Worm (Caenorhabditis elegans) whole organism, L1 larva: ENCODE data around the gene T24E12.3.

Source experiments
- ceh-8 ChIP-seq: fragments of 200-800 bp; sonication (Bioruptor generic); optimal IDR thresholded peaks from 2 replicates; lab custom pipeline; 2018; ENCODE audit warnings: mild to moderate bottlenecking, missing genetic modification characterization, moderate library complexity, missing compliant biosample characterization
- egl-27 ChIP-seq, 2 experiments: fragments of 150-350 bp in 1 of 2; sonication (generic microtip); optimal IDR thresholded peaks; 3 replicates each; lab custom pipeline; 2017 to 2018; ENCODE audit warnings: missing biosample characterization in 2 of 2, missing genetic modification characterization in 2 of 2, missing genetic modification reagents in 2 of 2
- lin-13 ChIP-seq: fragments of 150-350 bp; optimal IDR thresholded peaks from 2 replicates; lab custom pipeline; 2014; ENCODE audit warnings: missing biosample characterization, missing genetic modification reagents, missing genetic modification characterization
- lin-39 ChIP-seq: fragments of 150-350 bp; optimal IDR thresholded peaks from 2 replicates; lab custom pipeline; 2014; ENCODE audit warnings: missing biosample characterization, missing genetic modification reagents, missing genetic modification characterization
- nhr-47 ChIP-seq: sonication (generic microtip); optimal IDR thresholded peaks from 2 replicates; lab custom pipeline; 2016; ENCODE audit warnings: mild to moderate bottlenecking, missing genetic modification characterization, moderate library complexity, missing compliant biosample characterization
- skn-1 ChIP-seq: fragments of 150-350 bp; optimal IDR thresholded peaks from 2 replicates; lab custom pipeline; 2014; ENCODE audit warnings: missing biosample characterization, missing genetic modification characterization
- unc-62 ChIP-seq: fragments of 150-350 bp; optimal IDR thresholded peaks from 2 replicates; lab custom pipeline; 2014; ENCODE audit warnings: missing biosample characterization, missing genetic modification reagents, missing genetic modification characterization
- zip-4 ChIP-seq: fragments of 200-800 bp; sonication (Bioruptor generic); optimal IDR thresholded peaks from 2 replicates; lab custom pipeline; 2018; ENCODE audit warnings: mild to moderate bottlenecking, missing genetic modification characterization, moderate library complexity, missing compliant biosample characterization

DNA sequence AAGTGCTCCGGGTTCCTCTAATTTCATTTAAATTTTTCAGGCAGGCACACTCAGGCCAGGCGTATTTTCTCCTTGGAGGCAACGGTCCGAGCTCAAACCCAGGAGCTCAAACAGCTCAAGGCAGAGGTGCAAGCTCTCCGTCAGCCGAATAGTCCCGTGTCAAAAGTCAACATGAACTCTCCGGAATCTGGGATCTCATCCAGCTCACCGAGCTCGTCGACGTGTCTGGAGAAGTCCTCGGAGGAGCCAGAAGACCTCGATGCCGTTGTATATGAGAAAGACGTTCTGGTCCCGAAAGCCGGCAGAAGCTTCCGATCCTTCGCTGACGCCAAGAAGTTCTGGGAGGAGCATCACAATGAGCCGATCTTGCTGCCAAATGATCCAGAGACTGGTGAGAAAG lies 9.9 kb downstream of the T24E12.3 start:
- TF ChIP-seq lin-13 (GFP tag; lab: Kevin White, UChicago) (no peak), skn-1 (tag; lab: Kevin White, UChicago) (no peak), nhr-47 (tag; lab: Kevin White, UChicago) (no peak), ceh-8 (no peak), egl-27 (tag; optimal IDR thresholded peaks at IDR 0.05; lab: Kevin White, UChicago) (no peak), zip-4 (no peak), lin-39 (tag; lab: Kevin White, UChicago) (no peak), unc-62 (GFP tag; lab: Kevin White, UChicago) (no peak)
